Fruit fly (Drosophila melanogaster): ENCODE results near the gene CG11977.

The CG11977 gene

DNA sequence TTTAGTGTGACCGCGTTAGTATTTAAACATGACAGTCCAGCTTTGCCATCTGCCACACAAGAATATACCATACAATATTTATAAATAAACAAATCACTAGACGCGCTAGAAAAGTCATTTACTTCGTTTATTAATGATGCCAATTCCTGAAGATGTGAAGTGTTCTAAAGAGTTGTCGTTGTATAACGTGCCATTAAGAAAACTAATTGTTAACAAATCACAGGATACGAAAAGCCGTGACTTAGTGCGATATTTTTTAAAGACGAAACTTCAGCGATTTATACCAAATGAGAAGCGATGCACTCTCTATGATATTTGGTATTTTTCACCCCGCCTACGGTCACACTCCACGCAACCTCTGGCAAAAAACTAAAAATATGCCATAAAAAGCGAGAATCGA lies 42.0 kb downstream of the CG11977 start, which contains the start of gene neur (continued):
- TF ChIP-seq CG7963 (GFP tag; IDR thresholded peaks at IDR 0.05; ENCODE audit: partially characterized antibody) (peak; percentile 40; the same call in 1 of the 3 replicates), sug (tag; optimal IDR thresholded peaks at IDR 0.05) (peak; percentile 59), gcm2 (GFP tag; optimal IDR thresholded peaks at IDR 0.05) (no peak), CG16813 (GFP tag; IDR thresholded peaks at IDR 0.05; ENCODE audit: partially characterized antibody) (peak; percentile 71), CG2129 (GFP tag; IDR thresholded peaks at IDR 0.05; ENCODE audit: partially characterized antibody) (peak; percentile 36), TFAM (GFP tag; optimal IDR thresholded peaks at IDR 0.05) (no peak), chn (GFP tag; optimal IDR thresholded peaks at IDR 0.05) (peak; percentile 27), unc-4 (GFP tag; IDR thresholded peaks at IDR 0.05; ENCODE audit: partially characterized antibody) (peak; percentile 72), CG30403 (GFP tag; optimal IDR thresholded peaks at IDR 0.05) (peak; percentile 26), Ets65A (GFP tag) (peak; percentile 91), odd (GFP tag; optimal IDR thresholded peaks at IDR 0.05) (no peak), CG15601 (tag; optimal IDR thresholded peaks at IDR 0.05) (peak; percentile 50), Abd-B (GFP tag; optimal IDR thresholded peaks at IDR 0.05) (peak; percentile 27), nerfin-2 (GFP tag; IDR thresholded peaks at IDR 0.05; ENCODE audit: partially characterized antibody) (0 out of 2 replicates have a peak, but pooled peaks have one; percentile 13), CG4820 (GFP tag; optimal IDR thresholded peaks at IDR 0.05) (peak; percentile 17), CG33213 (GFP tag; optimal IDR thresholded peaks at IDR 0.05) (peak; percentile 64), CG10147 (GFP tag; optimal IDR thresholded peaks at IDR 0.05) (peak; percentile 57), CG15479 (GFP tag; optimal IDR thresholded peaks at IDR 0.05) (no peak), Meics (GFP tag; optimal IDR thresholded peaks at IDR 0.05) (peak; percentile 18), Max (GFP tag; optimal IDR thresholded peaks at IDR 0.05) (peak; percentile 58), zfh2 (GFP tag; optimal IDR thresholded peaks at IDR 0.05) (peak; percentile 18), ssp (GFP tag; IDR thresholded peaks at IDR 0.05) (peak; percentile 46), trh (GFP tag; optimal IDR thresholded peaks at IDR 0.05) (no peak), lilli (GFP tag; optimal IDR thresholded peaks at IDR 0.05) (peak; percentile 35), CG8281 (tag; optimal IDR thresholded peaks at IDR 0.05) (no peak), CG4617 (GFP tag; optimal IDR thresholded peaks at IDR 0.05; ENCODE audit: borderline replicate concordance) (peak; percentile 58), Sry-δ (GFP tag; optimal IDR thresholded peaks at IDR 0.05) (peak; percentile 74), MBD-R2 (GFP tag; IDR thresholded peaks at IDR 0.05) (peak; percentile 57), Six4 (GFP tag; optimal IDR thresholded peaks at IDR 0.05) (no peak), en (GFP tag; optimal IDR thresholded peaks at IDR 0.05) (no peak), CG17829 (tag; optimal IDR thresholded peaks at IDR 0.05) (peak; percentile 84), Dbx (GFP tag; IDR thresholded peaks at IDR 0.05) (0 out of 3 replicates have a peak, but pooled peaks have one; percentile 17), grn (GFP tag; optimal IDR thresholded peaks at IDR 0.05) (peak; percentile 33), Poxn (GFP tag; IDR thresholded peaks at IDR 0.05) (no peak), CG1602 (GFP tag; optimal IDR thresholded peaks at IDR 0.05) (peak; percentile 2), gsb-n (tag; optimal IDR thresholded peaks at IDR 0.05) (peak; percentile 31), insv (GFP tag; optimal IDR thresholded peaks at IDR 0.05) (peak in 1 of 2 experiments; percentile 22), gem (tag; optimal IDR thresholded peaks at IDR 0.05) (peak; percentile 38), CrebB (tag; optimal IDR thresholded peaks at IDR 0.05) (peak; percentile 18), CG12659 (GFP tag; optimal IDR thresholded peaks at IDR 0.05) (peak; percentile 78), CG6854 (GFP tag; optimal IDR thresholded peaks at IDR 0.05) (no peak), CG34376 (GFP tag; optimal IDR thresholded peaks at IDR 0.05) (peak; percentile 19), Deaf1 (tag; optimal IDR thresholded peaks at IDR 0.05) (peak; percentile 26), Fer3 (tag; optimal IDR thresholded peaks at IDR 0.05) (no peak), CG9797 (GFP tag; optimal IDR thresholded peaks at IDR 0.05) (peak; percentile 88), zfh1 (GFP tag; IDR thresholded peaks at IDR 0.05) (0 out of 3 replicates have a peak, but pooled peaks have one; percentile 35), BtbVII (GFP tag; optimal IDR thresholded peaks at IDR 0.05) (peak; percentile 4), Opbp (GFP tag; IDR thresholded peaks at IDR 0.05; ENCODE audit: partially characterized antibody) (peak; percentile 78), CG33557 (GFP tag; optimal IDR thresholded peaks at IDR 0.05) (peak; percentile 25), CG13424 (tag; optimal IDR thresholded peaks at IDR 0.05) (peak; percentile 23)
